Worm (Caenorhabditis elegans) whole organism, mixed stage, embryonic: ENCODE measurements around the gene pro-1.

ENCODE experiments used
- blmp-1 ChIP-seq: fragments of 150-350 bp; optimal IDR thresholded peaks from 2 replicates; lab custom pipeline; 2014; ENCODE audit warnings: missing biosample characterization, missing genetic modification characterization
- nhr-76 ChIP-seq: sonication (generic microtip); optimal IDR thresholded peaks from 2 replicates; lab custom pipeline; 2017; ENCODE audit warnings: missing biosample characterization, missing genetic modification characterization
- pha-4 ChIP-seq: fragments of 150-350 bp; optimal IDR thresholded peaks from 2 replicates; lab custom pipeline; 2018; ENCODE audit warnings: missing biosample characterization, missing genetic modification reagents, missing genetic modification characterization
- sem-2 ChIP-seq: fragments of 200-800 bp; sonication (Bioruptor generic); optimal IDR thresholded peaks from 2 replicates; lab custom pipeline; 2018; ENCODE audit warnings: mild to moderate bottlenecking, missing genetic modification characterization, missing compliant biosample characterization
- snpc-4 ChIP-seq: fragments of 150-350 bp; optimal IDR thresholded peaks from 2 replicates; lab custom pipeline; 2014; ENCODE audit warnings: missing biosample characterization, missing genetic modification characterization
- unc-39 ChIP-seq: fragments of 150-350 bp; optimal IDR thresholded peaks from 2 replicates; lab custom pipeline; 2014; ENCODE audit warnings: missing biosample characterization, missing genetic modification characterization
- unc-62 ChIP-seq: fragments of 150-350 bp; optimal IDR thresholded peaks from 2 replicates; lab custom pipeline; 2014; ENCODE audit warnings: missing biosample characterization, missing genetic modification reagents, missing genetic modification characterization
- ztf-11 ChIP-seq: fragments of 150-350 bp; optimal IDR thresholded peaks from 2 replicates; lab custom pipeline; 2014; ENCODE audit warnings: missing biosample characterization, missing genetic modification characterization

ce11 chrII:10537571-10537970, 4.2 kb downstream of the pro-1 start, which contains the start of gene R166.2:
- no peak for TF ChIP-seq nhr-76 (tag; lab: Kevin White, UChicago)
- TF ChIP-seq snpc-4 (tag; lab: Kevin White, UChicago) = no peak
- TF ChIP-seq sem-2 (GFP tag; lab: Kevin White, UChicago) = no peak
- TF ChIP-seq unc-39 = no peak
- TF ChIP-seq ztf-11 (tag; lab: Kevin White, UChicago) = no peak
- TF ChIP-seq pha-4 (tag; lab: Kevin White, UChicago) = no peak
- TF ChIP-seq blmp-1 (tag; lab: Kevin White, UChicago) = no peak
- no peak for TF ChIP-seq unc-62
